Worm (Caenorhabditis elegans) whole organism, late embryonic: Measurements from ENCODE around the gene mtch-1.

Source experiments
- C38D4.7 ChIP-seq: fragments of 200-800 bp; sonication (Bioruptor generic); optimal IDR thresholded peaks from 2 replicates; lab custom pipeline; 2018; ENCODE audit warnings: mild to moderate bottlenecking, missing genetic modification characterization, moderate library complexity, missing compliant biosample characterization
- F13H6.1 ChIP-seq: sonication (generic microtip); optimal IDR thresholded peaks from 2 replicates; lab custom pipeline; 2016; ENCODE audit warnings: missing genetic modification characterization, missing compliant biosample characterization
- K02D7.2 ChIP-seq: sonication (generic microtip); optimal IDR thresholded peaks from 2 replicates; lab custom pipeline; 2017; ENCODE audit warnings: mild to moderate bottlenecking, missing genetic modification characterization, missing compliant biosample characterization
- K09A11.1 ChIP-seq: sonication (generic microtip); optimal IDR thresholded peaks from 2 replicates; lab custom pipeline; 2017; ENCODE audit warnings: antibody characterized with exemption, mild to moderate bottlenecking, missing genetic modification characterization, missing compliant biosample characterization; ENCODE audit not compliant: insufficient read depth
- T23F11.4 ChIP-seq: fragments of 200-800 bp; sonication (Bioruptor generic); optimal IDR thresholded peaks from 2 replicates; lab custom pipeline; 2018; ENCODE audit warnings: mild to moderate bottlenecking, missing genetic modification characterization, missing compliant biosample characterization
- ahr-1 ChIP-seq: sonication (generic microtip); optimal IDR thresholded peaks from 2 replicates; lab custom pipeline; 2016; ENCODE audit warnings: missing genetic modification characterization, missing compliant biosample characterization
- ceh-14 ChIP-seq: sonication (generic microtip); optimal IDR thresholded peaks from 2 replicates; lab custom pipeline; 2016; ENCODE audit warnings: missing genotype, missing genetic modification characterization, missing compliant biosample characterization
- ceh-18 ChIP-seq: sonication (generic microtip); optimal IDR thresholded peaks from 2 replicates; lab custom pipeline; 2016; ENCODE audit warnings: missing genetic modification characterization, missing compliant biosample characterization
- ceh-19 ChIP-seq: fragments of 200-800 bp; sonication (Bioruptor generic); optimal IDR thresholded peaks from 2 replicates; lab custom pipeline; 2018; ENCODE audit warnings: mild to moderate bottlenecking, missing genetic modification characterization, missing compliant biosample characterization
- ceh-22 ChIP-seq: sonication (generic microtip); optimal IDR thresholded peaks from 2 replicates; lab custom pipeline; 2017; ENCODE audit warnings: missing biosample characterization, missing genetic modification characterization
- ceh-31 ChIP-seq: sonication (generic microtip); optimal IDR thresholded peaks from 2 replicates; lab custom pipeline; 2016; ENCODE audit warnings: missing genetic modification characterization, missing compliant biosample characterization
- ceh-34 ChIP-seq: sonication (generic microtip); optimal IDR thresholded peaks from 2 replicates; lab custom pipeline; 2016; ENCODE audit warnings: mild to moderate bottlenecking, missing genetic modification characterization, missing compliant biosample characterization
- ceh-45 ChIP-seq: fragments of 200-800 bp; sonication (Bioruptor generic); IDR thresholded peaks from 2 replicates; pipeline ENCODE4 v1.3.6; 2022; ENCODE audit warnings: missing genetic modification reagents, missing genetic modification characterization, missing compliant biosample characterization
- ceh-6 ChIP-seq: fragments of 200-800 bp; sonication (Bioruptor generic); optimal IDR thresholded peaks from 2 replicates; lab custom pipeline; 2018; ENCODE audit warnings: mild to moderate bottlenecking, missing genetic modification characterization, missing compliant biosample characterization
- ceh-9 ChIP-seq: sonication (generic microtip); optimal IDR thresholded peaks from 2 replicates; lab custom pipeline; 2016; ENCODE audit warnings: mild to moderate bottlenecking, missing genetic modification characterization, inconsistent platforms, missing compliant biosample characterization
- dve-1 ChIP-seq: sonication (generic microtip); optimal IDR thresholded peaks from 2 replicates; lab custom pipeline; 2017; ENCODE audit warnings: antibody characterized with exemption, mild to moderate bottlenecking, missing genetic modification characterization, missing compliant biosample characterization
- elt-4 ChIP-seq: sonication (generic microtip); optimal IDR thresholded peaks from 2 replicates; lab custom pipeline; 2016; ENCODE audit warnings: missing genetic modification characterization, missing compliant biosample characterization
- fax-1 ChIP-seq: sonication (generic microtip); optimal IDR thresholded peaks from 2 replicates; lab custom pipeline; 2016; ENCODE audit warnings: missing genotype, missing genetic modification characterization, missing compliant biosample characterization
- fkh-10 ChIP-seq: fragments of 150-350 bp; optimal IDR thresholded peaks from 2 replicates; lab custom pipeline; 2014; ENCODE audit warnings: missing biosample characterization, missing genetic modification reagents, missing genetic modification characterization
- madf-2 ChIP-seq: sonication (generic microtip); optimal IDR thresholded peaks from 2 replicates; lab custom pipeline; 2017; ENCODE audit warnings: missing genetic modification characterization, missing compliant biosample characterization
- mec-3 ChIP-seq: sonication (generic microtip); optimal IDR thresholded peaks from 2 replicates; lab custom pipeline; 2016; ENCODE audit warnings: borderline replicate concordance, missing genetic modification characterization, missing compliant biosample characterization
- nfya-1 ChIP-seq: sonication (generic microtip); optimal IDR thresholded peaks from 2 replicates; lab custom pipeline; 2017; ENCODE audit warnings: missing genetic modification characterization, mild to moderate bottlenecking, missing compliant biosample characterization, antibody characterized with exemption, moderate library complexity
- pat-9 ChIP-seq: fragments of 200-800 bp; sonication (Bioruptor generic); optimal IDR thresholded peaks from 2 replicates; lab custom pipeline; 2018; ENCODE audit warnings: mild to moderate bottlenecking, missing genetic modification characterization, moderate library complexity, missing compliant biosample characterization
- pax-1 ChIP-seq: fragments of 150-350 bp; optimal IDR thresholded peaks from 2 replicates; lab custom pipeline; 2014; ENCODE audit warnings: missing biosample characterization, missing genetic modification characterization
- pqm-1 ChIP-seq: sonication (generic microtip); optimal IDR thresholded peaks from 2 replicates; lab custom pipeline; 2016; ENCODE audit warnings: missing genetic modification characterization, missing compliant biosample characterization
- pros-1 ChIP-seq: fragments of 150-350 bp; optimal IDR thresholded peaks from 2 replicates; lab custom pipeline; 2014; ENCODE audit warnings: missing biosample characterization, missing genetic modification reagents, missing genetic modification characterization
- sox-2 ChIP-seq: fragments of 200-800 bp; sonication (Bioruptor generic); IDR thresholded peaks from 2 replicates; pipeline ENCODE4 v1.3.6; 2022; ENCODE audit warnings: missing genetic modification reagents, missing genetic modification characterization, missing compliant biosample characterization
- sox-4 ChIP-seq: sonication (generic microtip); optimal IDR thresholded peaks from 2 replicates; lab custom pipeline; 2017; ENCODE audit warnings: mild to moderate bottlenecking, missing genetic modification characterization, inconsistent platforms, missing compliant biosample characterization
- unc-3 ChIP-seq, 2 experiments: fragments of 200-800 bp in 1 of 2; sonication (Bioruptor generic) in 1 of 2; sonication (generic microtip) in 1 of 2; conservative IDR thresholded peaks in 1 of 2; optimal IDR thresholded peaks in 1 of 2; 2 replicates each; pipeline versions ENCODE4 v1.3.6 to Lab custom; 2016 to 2022; ENCODE audit warnings: missing compliant biosample characterization in 2 of 2, missing genetic modification characterization in 2 of 2, missing genetic modification reagents in 1 of 2
- unc-42 ChIP-seq: sonication (generic microtip); optimal IDR thresholded peaks from 2 replicates; lab custom pipeline; 2016; ENCODE audit warnings: missing genotype, missing genetic modification characterization, missing compliant biosample characterization
- unc-55 ChIP-seq: sonication (generic microtip); optimal IDR thresholded peaks from 2 replicates; lab custom pipeline; 2017; ENCODE audit warnings: missing biosample characterization, missing genetic modification reagents, missing genetic modification characterization
- unc-86 ChIP-seq: sonication (generic microtip); optimal IDR thresholded peaks from 2 replicates; lab custom pipeline; 2016; ENCODE audit warnings: missing genetic modification characterization, missing compliant biosample characterization
- ztf-16 ChIP-seq: sonication (generic microtip); optimal IDR thresholded peaks from 2 replicates; lab custom pipeline; 2017; ENCODE audit warnings: missing genetic modification characterization, missing compliant biosample characterization

The mtch-1 gene

DNA sequence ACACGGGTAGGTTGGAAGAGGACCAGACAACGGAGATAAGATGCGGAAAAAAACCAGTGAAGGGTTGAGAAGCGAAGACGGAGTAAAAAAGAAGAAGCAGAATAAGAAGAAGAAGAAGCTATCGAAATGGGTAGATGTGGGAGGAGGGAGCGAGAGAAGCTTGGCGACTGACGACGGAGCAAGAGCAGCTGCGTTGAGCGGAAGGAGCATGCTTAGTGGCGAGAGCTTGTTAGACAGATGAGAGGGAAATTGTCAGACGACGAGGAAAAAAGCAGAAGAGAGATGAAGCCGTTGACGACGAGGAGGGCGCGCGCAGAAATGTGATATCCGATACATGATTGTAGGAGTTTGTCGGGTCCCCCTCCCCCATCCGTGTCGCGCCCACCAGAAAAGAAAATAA lies 47.0 kb downstream of the mtch-1 start (continued):
- TF ChIP-seq ceh-34 (tag; lab: Kevin White, UChicago) = peak; percentile 79
- TF ChIP-seq ceh-31 (tag; lab: Kevin White, UChicago) = peak; percentile 63
- TF ChIP-seq fax-1 (tag; lab: Kevin White, UChicago) = no peak
- TF ChIP-seq unc-55 (GFP tag; lab: Kevin White, UChicago) = peak; percentile 8
- TF ChIP-seq F13H6.1 (tag; lab: Kevin White, UChicago) = no peak
- no peak for TF ChIP-seq sox-4 (tag; lab: Kevin White, UChicago)
- TF ChIP-seq ztf-16 = no peak

DNA sequence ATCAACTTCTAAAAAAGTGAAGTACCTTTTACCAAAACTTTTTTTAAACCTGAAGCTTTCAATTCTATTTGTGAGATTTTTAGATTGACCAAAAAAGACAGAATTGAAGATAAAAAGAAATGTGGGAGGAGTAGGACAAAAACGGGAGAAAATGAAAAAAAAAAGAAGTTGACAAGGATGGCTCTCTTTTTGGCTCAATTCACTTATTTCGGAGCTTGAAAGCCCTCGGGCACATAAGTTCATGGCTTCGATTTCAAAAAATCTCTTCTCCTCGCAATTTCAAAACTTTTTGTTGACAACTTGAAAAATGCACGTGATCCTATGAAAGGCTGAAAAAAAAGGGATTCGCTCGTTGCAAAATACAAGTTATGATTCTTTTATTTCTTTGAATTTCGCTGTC lies 47.8 kb downstream of the mtch-1 start:
- TF ChIP-seq ceh-19 (GFP tag; lab: Kevin White, UChicago) (no peak), unc-42 (tag; lab: Kevin White, UChicago) (peak; percentile 25)
- TF ChIP-seq, all 69 proteins: peak for 1

DNA sequence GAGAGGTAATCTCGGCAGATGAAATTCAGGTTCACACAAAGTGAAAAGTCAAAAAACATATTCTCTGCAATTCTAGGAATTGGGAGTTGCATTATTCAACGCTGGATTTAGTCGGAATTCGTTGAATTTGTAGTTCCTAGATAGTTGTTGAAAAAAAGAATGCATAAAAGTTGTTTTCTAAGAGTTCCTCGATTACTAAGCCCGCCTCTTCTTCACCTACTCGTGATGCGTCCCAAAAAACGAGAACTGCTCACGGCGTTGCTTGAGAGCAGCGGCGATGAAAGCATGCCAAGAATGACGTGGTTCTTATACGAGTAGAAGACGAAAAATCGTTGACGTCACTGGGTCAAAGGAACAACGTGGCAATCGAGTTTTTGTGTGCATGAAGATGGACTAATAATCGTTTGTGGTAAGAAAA lies 48.9 kb downstream of the mtch-1 start:
- TF ChIP-seq ceh-6 (GFP tag; lab: Kevin White, UChicago) (no peak), elt-4 (tag; lab: Kevin White, UChicago) (no peak), ceh-9 (tag; lab: Kevin White, UChicago) (no peak), ceh-14 (no peak), sox-2 (GFP tag; lab: Robert Waterston, UW) (no peak), pros-1 (tag; lab: Kevin White, UChicago) (no peak), ceh-22 (tag; lab: Kevin White, UChicago) (no peak), C38D4.7 (GFP tag; lab: Kevin White, UChicago) (no peak), sox-4 (tag; lab: Kevin White, UChicago) (no peak), dve-1 (tag; lab: Kevin White, UChicago) (no peak), pat-9 (tag; lab: Kevin White, UChicago) (no peak), nfya-1 (tag; lab: Kevin White, UChicago) (no peak), ceh-45 (GFP tag; lab: Robert Waterston, UW) (no peak), pax-1 (tag; lab: Kevin White, UChicago) (no peak), T23F11.4 (GFP tag; lab: Kevin White, UChicago) (no peak), madf-2 (tag; lab: Kevin White, UChicago) (no peak), K02D7.2 (no peak), unc-3 (GFP tag; conservative IDR thresholded peaks at IDR 0.05; lab: Robert Waterston, UW) (no peak), unc-3 (tag; optimal IDR thresholded peaks at IDR 0.05; lab: Kevin White, UChicago) (no peak)

DNA sequence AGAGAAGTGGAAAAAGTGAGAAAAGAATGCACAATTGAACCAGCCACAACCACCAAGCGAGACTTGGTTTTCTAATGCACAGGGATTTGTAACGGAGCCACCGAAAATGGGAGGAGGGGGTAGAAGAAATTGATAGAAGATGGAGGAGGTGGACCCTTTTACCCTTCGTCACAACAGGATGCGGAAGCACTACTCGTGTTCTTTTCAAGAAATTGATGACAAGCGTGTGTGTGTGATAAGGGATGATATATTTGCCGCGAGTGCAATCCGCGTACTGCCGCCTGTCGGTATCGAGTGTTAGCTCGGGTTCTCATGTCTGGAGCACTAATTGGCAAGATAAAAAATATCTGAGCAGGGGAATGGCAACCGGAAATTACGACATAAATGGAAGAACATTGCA lies 50.0 kb downstream of the mtch-1 start, which contains the start of gene F21D12.3:
Gene F21D12.3 (minus strand): TSS at position 101 of the 400 bp plus-strand sequence.
- TF ChIP-seq fkh-10 (GFP tag; lab: Kevin White, UChicago) (no peak), fax-1 (tag; lab: Kevin White, UChicago) (no peak), mec-3 (tag; lab: Kevin White, UChicago) (no peak), pqm-1 (tag; lab: Kevin White, UChicago) (no peak), ahr-1 (tag; lab: Kevin White, UChicago) (no peak)
- TF ChIP-seq, all 69 proteins: peak for 0

DNA sequence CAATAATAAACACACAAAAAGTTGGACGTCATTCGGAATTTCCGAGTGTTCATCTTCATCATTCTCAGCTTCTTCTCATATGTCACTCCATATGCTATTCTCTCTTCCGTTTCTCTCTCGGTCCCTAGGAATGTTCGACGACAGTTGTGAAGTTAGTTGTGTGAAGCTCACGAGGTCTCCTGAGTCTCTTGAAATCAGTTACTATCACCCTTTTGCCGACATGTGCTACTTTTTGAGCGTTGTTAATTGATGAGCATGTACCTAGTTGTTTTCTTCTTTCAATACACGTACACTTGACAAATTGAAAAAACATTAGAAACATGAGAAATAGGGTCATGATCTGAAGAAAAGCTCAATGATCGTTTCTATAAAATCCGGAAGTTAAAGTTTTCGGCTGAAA lies 50.6 kb downstream of the mtch-1 start:
- no peak for TF ChIP-seq mec-3 (tag; lab: Kevin White, UChicago)
- no peak for TF ChIP-seq K09A11.1 (tag; lab: Kevin White, UChicago)
- no peak for TF ChIP-seq F13H6.1 (tag; lab: Kevin White, UChicago)
- TF ChIP-seq ceh-18 (tag; lab: Kevin White, UChicago) = peak; percentile 66
- no peak for TF ChIP-seq unc-86 (tag; lab: Kevin White, UChicago)
